Worm (Caenorhabditis elegans): Measurements from ENCODE around the gene ddr-1.

The ddr-1 gene

DNA sequence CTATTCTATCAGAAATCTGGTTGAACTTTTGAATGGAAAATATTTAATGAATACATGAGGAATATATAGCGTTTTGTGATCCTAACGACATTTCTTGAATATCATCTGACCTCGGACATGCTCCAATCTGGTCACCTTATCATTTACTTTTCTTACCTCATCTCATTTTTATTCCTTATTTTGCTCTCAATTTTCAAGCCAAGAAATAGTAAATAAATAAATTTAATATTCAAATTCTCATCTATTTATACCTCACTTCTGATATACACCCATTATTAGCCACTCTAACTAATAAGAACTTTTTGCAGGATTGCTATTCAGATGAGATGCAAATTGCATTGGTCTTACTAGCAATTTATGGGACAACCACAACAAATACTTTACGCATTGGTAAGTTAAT is at the start of gene ddr-1:
TSS of gene ddr-1 (plus strand) at position 301 of the 400 bp plus-strand sequence.
- TF ChIP-seq him-1 (tag; optimal IDR thresholded peaks at IDR 0.05) (no peak), dao-5 (tag; optimal IDR thresholded peaks at IDR 0.05) (no peak), W03F9.2 (tag; optimal IDR thresholded peaks at IDR 0.05) (no peak)

DNA sequence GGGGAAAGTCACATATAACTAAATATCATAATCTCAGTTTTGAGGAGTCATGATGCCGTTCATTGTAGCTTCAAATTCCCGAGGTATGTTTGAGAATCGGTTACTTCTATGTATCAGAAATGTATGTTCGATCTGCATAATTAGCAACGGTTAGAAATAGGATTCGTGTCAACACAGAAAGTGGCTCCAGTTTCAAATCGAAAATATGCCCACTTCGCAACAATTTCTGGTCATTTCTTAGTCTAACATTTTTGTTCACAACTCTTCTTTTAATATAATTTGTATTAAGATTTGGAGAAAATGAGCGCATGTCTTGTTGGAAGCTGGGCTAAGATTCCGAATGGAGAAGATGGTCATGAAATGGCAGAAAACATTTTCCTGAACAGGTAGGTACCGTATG is 47.5 kb upstream of the ddr-1 start, which contains the start of gene pks-1:
TSS of gene pks-1 (plus strand) at position 301 of the 400 bp plus-strand sequence.
- TF ChIP-seq him-1 (tag; optimal IDR thresholded peaks at IDR 0.05), result no peak
- no peak for TF ChIP-seq W03F9.2 (tag; optimal IDR thresholded peaks at IDR 0.05)
- no peak for TF ChIP-seq dao-5 (tag; optimal IDR thresholded peaks at IDR 0.05)

DNA sequence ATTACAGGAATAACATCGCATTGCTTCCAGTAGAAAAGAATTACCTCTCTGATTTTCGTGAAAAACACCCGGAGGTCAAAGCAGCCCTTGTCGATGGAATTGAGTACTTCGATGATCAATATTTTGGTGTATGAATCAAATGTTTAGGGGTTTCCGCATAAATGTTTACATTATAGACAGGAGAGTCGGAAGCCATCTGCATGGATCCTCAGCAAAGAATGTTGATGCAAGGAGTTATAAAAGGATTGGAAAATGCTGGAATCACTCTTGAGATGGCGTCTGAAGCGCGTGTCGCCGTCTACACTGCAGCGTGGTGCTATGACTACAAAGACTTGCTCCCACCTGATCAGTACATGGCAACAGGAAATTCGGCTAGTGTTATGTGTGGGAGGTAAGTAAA is 46.8 kb upstream of the ddr-1 start, which contains the start of gene C41A3.2:
TSS of gene C41A3.2 (minus strand) at position 101 of the 400 bp plus-strand sequence.
- no peak for TF ChIP-seq dao-5 (tag; optimal IDR thresholded peaks at IDR 0.05)
- TF ChIP-seq him-1 (tag; optimal IDR thresholded peaks at IDR 0.05), result no peak
- no peak for TF ChIP-seq W03F9.2 (tag; optimal IDR thresholded peaks at IDR 0.05)

DNA sequence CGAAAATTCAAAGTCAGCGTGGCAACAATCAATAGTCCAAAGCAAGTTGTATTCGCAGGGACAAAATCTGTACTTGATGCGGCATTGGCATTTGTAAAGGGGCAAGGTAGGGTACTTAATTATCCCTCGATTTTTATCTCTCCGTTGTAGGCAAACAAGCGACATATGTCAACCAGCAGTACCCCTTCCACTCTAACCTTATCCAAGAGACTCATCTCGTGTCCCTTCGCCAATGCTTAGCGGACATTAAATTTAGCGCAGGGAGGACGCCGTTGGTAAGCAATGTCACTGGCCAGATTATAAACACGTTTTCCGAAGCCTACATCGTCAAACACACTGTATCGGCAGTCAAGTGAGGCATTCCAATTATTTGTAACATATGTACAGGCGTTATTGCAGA is 31.7 kb upstream of the ddr-1 start:
- TF ChIP-seq W03F9.2 (tag; optimal IDR thresholded peaks at IDR 0.05) (no peak), dao-5 (tag; optimal IDR thresholded peaks at IDR 0.05) (peak; percentile 93), him-1 (tag; optimal IDR thresholded peaks at IDR 0.05) (peak; percentile 98)

DNA sequence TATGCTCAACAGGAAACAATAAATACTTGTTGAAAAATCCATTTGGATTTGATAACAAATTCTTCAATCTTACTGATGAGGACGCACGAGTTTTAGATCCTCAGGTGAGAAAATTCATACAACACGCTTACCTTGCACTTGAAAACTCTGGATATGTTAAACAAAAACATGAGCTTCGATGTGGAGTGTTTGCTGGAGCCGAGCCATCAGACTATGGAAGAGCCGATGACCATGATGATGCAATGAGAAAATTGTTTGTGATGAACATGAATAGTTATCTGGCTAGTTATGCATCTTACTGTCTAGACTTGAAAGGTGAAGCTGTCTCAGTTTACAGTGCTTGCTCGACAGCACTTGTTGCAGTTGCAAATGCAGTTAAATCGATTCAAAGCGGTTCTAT is 27.1 kb upstream of the ddr-1 start:
- TF ChIP-seq him-1 (tag; optimal IDR thresholded peaks at IDR 0.05) (no peak), W03F9.2 (tag; optimal IDR thresholded peaks at IDR 0.05) (no peak), dao-5 (tag; optimal IDR thresholded peaks at IDR 0.05) (no peak)

DNA sequence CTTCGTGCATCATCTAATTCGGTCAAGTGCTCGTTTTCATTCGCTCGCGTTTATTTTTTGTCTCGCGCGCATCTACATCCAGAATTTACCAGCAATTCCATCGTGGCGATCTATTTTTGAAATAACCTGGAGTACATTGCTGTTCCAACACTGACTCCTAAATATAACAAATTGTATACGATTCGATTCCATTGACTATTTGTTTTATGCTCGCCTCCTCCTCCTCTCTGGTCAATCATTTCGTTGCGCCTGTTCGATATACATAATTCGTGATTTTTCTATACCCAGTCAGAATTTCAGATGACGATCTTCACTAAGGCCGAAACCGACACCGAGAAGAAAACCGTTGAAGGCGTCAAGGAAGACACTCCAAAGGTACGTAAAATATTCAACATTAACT is 16.2 kb upstream of the ddr-1 start, which contains the start of gene itm-2:
TSS of gene itm-2 (plus strand) at position 301 of the 400 bp plus-strand sequence.
- TF ChIP-seq dao-5 (tag; optimal IDR thresholded peaks at IDR 0.05) (no peak), W03F9.2 (tag; optimal IDR thresholded peaks at IDR 0.05) (no peak), him-1 (tag; optimal IDR thresholded peaks at IDR 0.05) (no peak)

DNA sequence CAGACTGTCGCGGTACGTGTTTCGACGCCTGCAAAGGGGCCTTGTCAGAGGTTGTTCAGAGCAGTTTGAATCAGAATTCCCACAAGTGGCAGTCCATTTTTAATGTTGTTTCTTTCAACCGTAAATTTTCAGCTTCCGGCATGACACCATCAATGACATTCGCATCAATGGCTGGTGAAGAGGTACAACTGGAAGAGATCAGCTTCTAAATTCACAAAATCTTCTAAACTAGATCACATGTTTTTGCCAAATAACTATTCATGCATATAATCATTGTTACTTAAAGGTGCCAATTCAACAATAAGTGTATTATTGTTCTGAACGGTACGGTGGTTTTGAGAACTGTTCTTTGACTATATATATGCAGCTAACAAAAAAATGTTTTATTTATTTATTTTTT is 13.6 kb upstream of the ddr-1 start:
- TF ChIP-seq dao-5 (tag; optimal IDR thresholded peaks at IDR 0.05), result no peak

DNA sequence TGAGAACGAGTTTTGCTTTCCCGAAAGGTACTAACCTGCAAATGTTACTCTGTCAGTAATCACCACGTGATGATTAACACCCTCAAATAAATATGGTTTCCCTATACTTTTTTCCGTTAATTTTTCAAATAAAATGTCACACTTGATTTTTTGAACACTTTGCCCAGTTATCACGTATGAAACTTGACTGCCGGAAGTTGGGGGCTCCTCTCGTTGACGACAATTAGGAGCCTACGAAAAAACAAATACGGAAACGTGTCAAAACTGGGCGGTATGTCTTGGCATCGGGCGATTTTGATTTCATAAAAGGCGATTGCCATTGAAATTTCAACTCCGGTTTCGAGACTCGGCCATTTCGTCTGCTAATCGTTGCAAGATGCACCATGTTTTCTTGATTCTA is 13.1 kb upstream of the ddr-1 start, which contains the start of gene C25F6.8:
TSS of gene C25F6.8 (plus strand) at position 301 of the 400 bp plus-strand sequence.
- TF ChIP-seq W03F9.2 (tag; optimal IDR thresholded peaks at IDR 0.05), result no peak
- no peak for TF ChIP-seq dao-5 (tag; optimal IDR thresholded peaks at IDR 0.05)
- TF ChIP-seq him-1 (tag; optimal IDR thresholded peaks at IDR 0.05), result no peak

DNA sequence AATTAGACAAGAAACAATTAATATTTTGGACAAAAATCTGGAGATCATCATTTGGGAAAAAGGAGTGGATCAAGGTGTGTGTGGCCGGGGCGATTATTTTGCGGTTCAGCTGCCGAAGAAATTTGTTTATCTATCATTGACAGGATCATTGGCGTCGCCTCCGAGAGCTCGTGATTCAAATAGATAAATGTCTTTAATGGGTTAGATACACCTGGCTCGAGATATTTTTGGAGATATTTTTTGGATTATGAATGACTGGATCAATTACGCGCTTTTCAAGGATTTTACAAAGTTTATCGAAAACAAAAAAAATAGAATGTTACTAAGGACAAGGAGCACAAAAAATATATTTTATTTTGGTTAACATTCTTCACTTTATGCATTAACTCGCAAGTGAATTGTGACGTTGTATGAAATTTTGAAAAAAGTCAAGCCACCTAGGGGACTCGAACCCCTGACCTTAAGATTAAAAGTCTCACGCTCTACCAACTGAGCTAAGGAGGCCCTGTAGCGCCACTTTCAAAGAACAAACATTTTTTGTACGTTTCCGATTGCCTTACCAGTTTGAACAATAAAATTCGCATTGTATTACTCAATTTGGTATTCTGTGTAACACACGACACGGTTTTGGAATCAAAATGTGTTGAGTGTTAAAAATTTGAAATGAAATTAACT is 10.1 kb upstream of the ddr-1 start, which contains the start of gene C25F6.6:
TSS of gene C25F6.6 (minus strand) at position 51 of the 675 bp plus-strand sequence.
- TF ChIP-seq dao-5 (tag; optimal IDR thresholded peaks at IDR 0.05), result no peak
- no peak for TF ChIP-seq him-1 (tag; optimal IDR thresholded peaks at IDR 0.05)
- TF ChIP-seq W03F9.2 (tag; optimal IDR thresholded peaks at IDR 0.05), result no peak

DNA sequence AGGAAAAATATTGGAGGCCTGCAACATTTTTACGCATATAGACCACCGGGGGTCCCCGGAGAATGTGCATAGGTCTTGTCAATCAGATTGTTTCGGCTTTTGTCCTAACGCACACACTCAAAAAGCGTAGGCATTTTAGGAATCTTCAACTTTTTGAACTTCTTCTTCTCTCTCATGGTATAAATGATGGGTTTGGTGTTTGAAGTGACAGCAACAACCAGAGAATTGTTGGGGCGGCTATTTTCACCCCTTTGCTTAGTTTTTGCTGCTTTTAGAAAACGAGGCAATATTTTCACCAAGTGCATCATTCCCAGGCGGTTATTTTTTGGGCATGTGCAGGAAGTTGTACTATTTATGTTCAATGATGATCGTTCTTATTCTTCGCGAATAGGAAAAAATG is 9.3 kb upstream of the ddr-1 start:
- no peak for TF ChIP-seq dao-5 (tag; optimal IDR thresholded peaks at IDR 0.05)
- no peak for TF ChIP-seq W03F9.2 (tag; optimal IDR thresholded peaks at IDR 0.05)
- no peak for TF ChIP-seq him-1 (tag; optimal IDR thresholded peaks at IDR 0.05)

DNA sequence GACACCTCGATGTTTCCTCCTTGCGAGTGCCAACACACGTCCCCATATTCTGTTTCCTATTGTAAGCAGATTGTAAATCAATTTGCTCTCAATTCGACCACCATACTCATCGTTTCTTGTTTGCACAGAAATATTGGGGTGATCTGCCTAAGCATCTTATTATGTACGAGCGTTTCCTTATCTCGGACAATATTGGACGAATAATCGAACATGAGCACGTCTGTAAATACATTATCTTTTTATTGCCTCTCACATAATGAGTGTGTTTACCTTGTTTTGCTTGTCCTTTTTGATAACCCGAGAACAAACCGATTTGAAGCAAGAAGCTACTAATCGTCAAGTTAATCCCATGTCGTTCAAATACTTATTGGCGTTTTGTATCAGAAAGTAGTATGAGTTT is 5.9 kb upstream of the ddr-1 start:
- TF ChIP-seq him-1 (tag; optimal IDR thresholded peaks at IDR 0.05) (no peak), W03F9.2 (tag; optimal IDR thresholded peaks at IDR 0.05) (no peak), dao-5 (tag; optimal IDR thresholded peaks at IDR 0.05) (no peak)

DNA sequence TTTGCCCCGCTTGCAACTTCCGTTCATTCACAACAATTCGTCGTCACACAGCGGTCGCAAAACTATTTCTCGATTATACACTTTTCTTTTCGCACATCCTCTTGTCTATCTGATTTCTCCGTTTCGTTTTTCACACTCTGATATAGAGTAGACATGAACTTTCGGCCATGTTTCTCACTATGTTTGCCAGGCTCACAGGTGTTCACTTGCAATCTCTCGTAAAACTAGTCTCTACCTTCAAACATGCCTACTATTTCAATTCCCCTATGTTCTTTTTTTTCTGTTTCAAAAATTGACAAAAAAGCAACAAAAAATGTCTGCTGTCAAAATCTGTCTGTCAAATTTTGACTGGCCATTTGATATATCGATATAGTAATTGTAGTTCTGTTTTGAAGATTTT is 3.8 kb upstream of the ddr-1 start:
- TF ChIP-seq him-1 (tag; optimal IDR thresholded peaks at IDR 0.05) (no peak), W03F9.2 (tag; optimal IDR thresholded peaks at IDR 0.05) (no peak), dao-5 (tag; optimal IDR thresholded peaks at IDR 0.05) (no peak)

DNA sequence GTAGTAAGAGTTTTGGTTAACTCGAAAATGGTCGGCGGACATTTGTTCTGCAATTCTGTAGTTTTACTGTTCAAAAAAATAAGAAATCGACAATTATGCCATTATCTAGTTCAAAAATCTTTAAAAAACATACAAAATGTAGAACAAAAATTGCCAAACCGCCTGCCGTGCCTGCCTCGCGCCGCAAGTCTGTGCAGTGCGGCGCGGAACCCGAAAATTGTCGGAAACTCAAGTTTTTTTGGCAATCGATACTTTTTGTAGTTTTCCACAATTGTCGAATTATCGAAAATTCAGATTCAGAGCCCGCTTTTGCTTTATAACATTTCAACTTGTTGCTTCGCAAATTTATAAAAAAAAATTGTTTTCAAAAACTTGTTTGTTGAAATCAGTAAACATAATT is 3.0 kb upstream of the ddr-1 start:
- TF ChIP-seq W03F9.2 (tag; optimal IDR thresholded peaks at IDR 0.05) (no peak), him-1 (tag; optimal IDR thresholded peaks at IDR 0.05) (no peak), dao-5 (tag; optimal IDR thresholded peaks at IDR 0.05) (no peak)

DNA sequence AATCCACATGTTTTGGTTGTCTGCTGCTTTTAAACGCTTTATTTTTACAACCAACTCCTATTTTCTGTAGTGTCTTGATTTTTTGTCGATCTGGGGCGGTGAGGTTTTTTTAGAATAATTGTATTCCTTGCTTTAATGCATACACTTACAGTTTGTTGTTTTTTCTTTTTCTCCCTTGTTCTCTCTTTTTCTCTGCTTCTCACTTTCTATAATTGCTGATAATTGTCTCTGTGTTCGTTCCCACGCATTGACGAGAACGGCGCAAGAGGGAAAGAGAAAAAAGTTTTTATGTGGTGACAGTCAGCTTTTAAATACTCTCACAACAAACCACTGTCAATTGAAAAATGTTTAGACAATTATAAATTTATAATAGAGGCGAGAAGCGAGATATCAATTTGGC is 2.3 kb upstream of the ddr-1 start:
- TF ChIP-seq him-1 (tag; optimal IDR thresholded peaks at IDR 0.05) (no peak), dao-5 (tag; optimal IDR thresholded peaks at IDR 0.05) (no peak), W03F9.2 (tag; optimal IDR thresholded peaks at IDR 0.05) (no peak)

DNA sequence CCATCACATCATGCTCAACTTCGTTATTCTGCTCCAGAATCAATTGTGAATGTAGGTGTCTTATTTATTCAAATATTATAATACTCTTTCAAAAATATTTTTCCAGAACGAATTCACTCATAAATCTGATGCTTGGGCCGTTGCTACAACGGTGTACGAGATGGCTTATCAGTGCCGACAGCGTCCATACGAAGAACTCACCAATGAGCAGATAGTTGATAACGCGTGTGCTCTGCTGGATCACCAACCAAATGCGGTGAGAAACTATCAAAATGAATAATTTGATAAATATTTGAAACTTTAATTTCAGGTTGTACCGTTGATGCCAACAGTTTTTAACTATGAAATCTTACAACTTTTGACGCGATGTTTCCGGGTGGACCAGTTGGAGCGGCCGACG is 4.6 kb downstream of the ddr-1 start:
- no peak for TF ChIP-seq dao-5 (tag; optimal IDR thresholded peaks at IDR 0.05)
- no peak for TF ChIP-seq him-1 (tag; optimal IDR thresholded peaks at IDR 0.05)
- no peak for TF ChIP-seq W03F9.2 (tag; optimal IDR thresholded peaks at IDR 0.05)
